Worm (Caenorhabditis elegans) whole organism, late embryonic: Measurements from ENCODE around the gene F13E9.9.

Experiments
- C08G9.2 ChIP-seq: sonication (generic microtip); optimal IDR thresholded peaks from 2 replicates; lab custom pipeline; 2016; ENCODE audit warnings: mild to moderate bottlenecking, missing genetic modification characterization, moderate library complexity, missing compliant biosample characterization
- C38D4.7 ChIP-seq: fragments of 200-800 bp; sonication (Bioruptor generic); optimal IDR thresholded peaks from 2 replicates; lab custom pipeline; 2018; ENCODE audit warnings: mild to moderate bottlenecking, missing genetic modification characterization, moderate library complexity, missing compliant biosample characterization
- K02D7.2 ChIP-seq: sonication (generic microtip); optimal IDR thresholded peaks from 2 replicates; lab custom pipeline; 2017; ENCODE audit warnings: mild to moderate bottlenecking, missing genetic modification characterization, missing compliant biosample characterization
- K09A11.1 ChIP-seq: sonication (generic microtip); optimal IDR thresholded peaks from 2 replicates; lab custom pipeline; 2017; ENCODE audit warnings: antibody characterized with exemption, mild to moderate bottlenecking, missing genetic modification characterization, missing compliant biosample characterization; ENCODE audit not compliant: insufficient read depth
- ama-1 ChIP-seq: fragments of 150-350 bp; optimal IDR thresholded peaks from 2 replicates; lab custom pipeline; 2014
- ceh-18 ChIP-seq: sonication (generic microtip); optimal IDR thresholded peaks from 2 replicates; lab custom pipeline; 2016; ENCODE audit warnings: missing genetic modification characterization, missing compliant biosample characterization
- ceh-19 ChIP-seq: fragments of 200-800 bp; sonication (Bioruptor generic); optimal IDR thresholded peaks from 2 replicates; lab custom pipeline; 2018; ENCODE audit warnings: mild to moderate bottlenecking, missing genetic modification characterization, missing compliant biosample characterization
- ceh-22 ChIP-seq: sonication (generic microtip); optimal IDR thresholded peaks from 2 replicates; lab custom pipeline; 2017; ENCODE audit warnings: missing biosample characterization, missing genetic modification characterization
- ceh-45 ChIP-seq: fragments of 200-800 bp; sonication (Bioruptor generic); IDR thresholded peaks from 2 replicates; pipeline ENCODE4 v1.3.6; 2022; ENCODE audit warnings: missing genetic modification reagents, missing genetic modification characterization, missing compliant biosample characterization
- ceh-6 ChIP-seq: fragments of 200-800 bp; sonication (Bioruptor generic); optimal IDR thresholded peaks from 2 replicates; lab custom pipeline; 2018; ENCODE audit warnings: mild to moderate bottlenecking, missing genetic modification characterization, missing compliant biosample characterization
- che-1 ChIP-seq: sonication (generic microtip); optimal IDR thresholded peaks from 2 replicates; lab custom pipeline; 2016; ENCODE audit warnings: mild to moderate bottlenecking, missing genetic modification characterization, missing compliant biosample characterization
- dmd-4 ChIP-seq: sonication (generic microtip); optimal IDR thresholded peaks from 2 replicates; lab custom pipeline; 2016; ENCODE audit warnings: borderline replicate concordance, missing genetic modification characterization, missing compliant biosample characterization
- elt-4 ChIP-seq: sonication (generic microtip); optimal IDR thresholded peaks from 2 replicates; lab custom pipeline; 2016; ENCODE audit warnings: missing genetic modification characterization, missing compliant biosample characterization
- fkh-6 ChIP-seq: sonication (generic microtip); optimal IDR thresholded peaks from 2 replicates; lab custom pipeline; 2016; ENCODE audit warnings: missing genetic modification characterization, missing compliant biosample characterization
- hlh-13 ChIP-seq: fragments of 200-800 bp; sonication (Bioruptor generic); optimal IDR thresholded peaks from 2 replicates; lab custom pipeline; 2018; ENCODE audit warnings: mild to moderate bottlenecking, missing genetic modification characterization, missing compliant biosample characterization
- hlh-30 ChIP-seq: sonication (generic microtip); optimal IDR thresholded peaks from 2 replicates; lab custom pipeline; 2017; ENCODE audit warnings: antibody characterized with exemption, missing genetic modification characterization, missing compliant biosample characterization; ENCODE audit not compliant: insufficient read depth
- hlh-6 ChIP-seq: sonication (generic microtip); optimal IDR thresholded peaks from 2 replicates; lab custom pipeline; 2016; ENCODE audit warnings: missing genotype, missing genetic modification characterization, missing compliant biosample characterization
- lim-6 ChIP-seq: sonication (generic microtip); optimal IDR thresholded peaks from 2 replicates; lab custom pipeline; 2016; ENCODE audit warnings: missing genetic modification characterization, missing compliant biosample characterization
- lin-11 ChIP-seq: fragments of 200-800 bp; sonication (Bioruptor generic); optimal IDR thresholded peaks from 2 replicates; lab custom pipeline; 2018; ENCODE audit warnings: mild to moderate bottlenecking, missing genetic modification characterization, missing compliant biosample characterization
- madf-2 ChIP-seq: sonication (generic microtip); optimal IDR thresholded peaks from 2 replicates; lab custom pipeline; 2017; ENCODE audit warnings: missing genetic modification characterization, missing compliant biosample characterization
- mec-3 ChIP-seq: sonication (generic microtip); optimal IDR thresholded peaks from 2 replicates; lab custom pipeline; 2016; ENCODE audit warnings: borderline replicate concordance, missing genetic modification characterization, missing compliant biosample characterization
- nhr-11 ChIP-seq: fragments of 150-350 bp; optimal IDR thresholded peaks from 2 replicates; lab custom pipeline; 2014; ENCODE audit warnings: missing biosample characterization, missing genetic modification characterization
- nhr-232 ChIP-seq: sonication (generic microtip); optimal IDR thresholded peaks from 2 replicates; lab custom pipeline; 2016; ENCODE audit warnings: missing genetic modification characterization, missing compliant biosample characterization
- pha-2 ChIP-seq: sonication (generic microtip); optimal IDR thresholded peaks from 2 replicates; lab custom pipeline; 2017; ENCODE audit warnings: mild to moderate bottlenecking, missing genetic modification characterization, missing compliant biosample characterization
- pha-4 ChIP-seq: fragments of 150-350 bp; optimal IDR thresholded peaks from 2 replicates; lab custom pipeline; 2018; ENCODE audit warnings: missing biosample characterization, missing genetic modification reagents, missing genetic modification characterization
- pqm-1 ChIP-seq: sonication (generic microtip); optimal IDR thresholded peaks from 2 replicates; lab custom pipeline; 2016; ENCODE audit warnings: missing genetic modification characterization, missing compliant biosample characterization
- rnt-1 ChIP-seq: sonication (generic microtip); optimal IDR thresholded peaks from 2 replicates; lab custom pipeline; 2016; ENCODE audit warnings: missing genetic modification characterization, missing compliant biosample characterization
- sox-4 ChIP-seq: sonication (generic microtip); optimal IDR thresholded peaks from 2 replicates; lab custom pipeline; 2017; ENCODE audit warnings: mild to moderate bottlenecking, missing genetic modification characterization, inconsistent platforms, missing compliant biosample characterization
- syd-9 ChIP-seq: sonication (generic microtip); optimal IDR thresholded peaks from 2 replicates; lab custom pipeline; 2016; ENCODE audit warnings: mild to moderate bottlenecking, missing genetic modification characterization, moderate library complexity, missing compliant biosample characterization
- tbx-7 ChIP-seq: sonication (generic microtip); optimal IDR thresholded peaks from 2 replicates; lab custom pipeline; 2016; ENCODE audit warnings: missing genotype, missing genetic modification characterization, missing compliant biosample characterization
- ttx-3 ChIP-seq: sonication (generic microtip); optimal IDR thresholded peaks from 2 replicates; lab custom pipeline; 2016; ENCODE audit warnings: missing genetic modification reagents, missing genetic modification characterization, missing compliant biosample characterization
- unc-3 ChIP-seq, 2 experiments: fragments of 200-800 bp in 1 of 2; sonication (Bioruptor generic) in 1 of 2; sonication (generic microtip) in 1 of 2; conservative IDR thresholded peaks in 1 of 2; optimal IDR thresholded peaks in 1 of 2; 2 replicates each; pipeline versions ENCODE4 v1.3.6 to Lab custom; 2016 to 2022; ENCODE audit warnings: missing compliant biosample characterization in 2 of 2, missing genetic modification characterization in 2 of 2, missing genetic modification reagents in 1 of 2
- unc-42 ChIP-seq: sonication (generic microtip); optimal IDR thresholded peaks from 2 replicates; lab custom pipeline; 2016; ENCODE audit warnings: missing genotype, missing genetic modification characterization, missing compliant biosample characterization

F13E9.9 gene

DNA sequence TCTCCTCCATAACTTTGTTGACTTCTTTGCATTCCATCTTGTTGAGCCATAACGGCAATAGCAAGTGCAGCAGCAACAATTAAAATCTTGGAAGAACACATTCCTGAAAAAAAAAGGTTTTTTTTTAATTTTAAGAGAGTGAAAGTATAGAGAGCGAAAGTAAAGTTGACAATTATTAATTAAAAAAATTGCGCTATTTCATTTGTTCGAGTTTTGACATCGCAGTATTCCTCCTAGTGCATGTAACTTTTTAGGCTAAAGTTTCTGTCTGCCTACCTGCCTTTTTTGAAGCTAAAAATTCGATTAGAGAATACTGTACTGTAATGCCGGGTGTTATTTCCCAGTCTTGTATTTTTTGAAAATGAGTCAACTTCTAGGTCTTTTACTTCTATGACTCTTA, 7.0 kb downstream of the F13E9.9 start, which contains the start of gene srlf-12:
srlf-12 (minus strand) TSS at position 101 of the 400 bp plus-strand sequence.
- no peak for TF ChIP-seq ceh-19
- no peak for TF ChIP-seq hlh-30
- no peak for TF ChIP-seq ama-1
- no peak for TF ChIP-seq nhr-232 (tag; lab: Kevin White, UChicago)
- TF ChIP-seq ttx-3 = no peak
- no peak for TF ChIP-seq elt-4
- no peak for TF ChIP-seq sox-4 (tag; lab: Kevin White, UChicago)
- TF ChIP-seq ceh-45 (GFP tag; lab: Robert Waterston, UW) = no peak
- no peak for TF ChIP-seq fkh-6
- TF ChIP-seq pha-4 (tag; lab: Kevin White, UChicago) = no peak
- TF ChIP-seq hlh-6 = no peak
- no peak for TF ChIP-seq mec-3 (tag; lab: Kevin White, UChicago)
- no peak for TF ChIP-seq K09A11.1
- TF ChIP-seq ceh-18 = no peak
- TF ChIP-seq, all 69 proteins: peak for 0

DNA sequence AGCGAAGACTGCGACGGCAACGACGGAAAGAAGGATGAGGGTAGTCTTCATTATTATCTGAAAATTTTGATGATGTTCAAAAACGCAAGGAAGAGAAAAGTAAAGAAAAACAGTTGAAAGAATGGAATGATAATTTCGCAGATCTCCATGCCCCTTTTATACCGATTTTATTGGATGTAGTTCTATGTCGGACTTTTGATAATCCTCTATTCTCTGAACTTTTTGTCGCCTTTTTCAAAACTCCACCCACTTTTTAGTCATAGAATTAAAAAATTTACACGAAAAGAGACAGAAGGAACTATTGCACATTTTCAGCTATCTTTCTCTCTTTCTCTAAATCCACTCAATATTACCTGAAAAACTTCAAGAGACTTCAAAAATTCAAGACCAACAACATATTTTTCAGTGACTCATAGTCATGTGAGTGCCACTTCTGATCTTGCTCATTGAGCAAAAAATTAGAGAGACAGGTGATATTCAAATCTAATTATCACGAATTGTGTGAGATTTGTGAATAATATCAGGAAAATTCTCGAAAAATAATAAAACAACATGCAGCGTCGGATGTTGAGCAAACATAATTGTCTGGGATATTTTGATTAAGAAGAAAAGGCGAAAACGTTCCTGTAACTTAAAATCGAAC, 9.1 kb downstream of the F13E9.9 start, which contains the start of gene F13E9.15:
F13E9.15 (minus strand) TSS at position 51 of the 643 bp plus-strand sequence.
- no peak for TF ChIP-seq ceh-6 (GFP tag; lab: Kevin White, UChicago)
- TF ChIP-seq C38D4.7 (GFP tag; lab: Kevin White, UChicago) = no peak
- TF ChIP-seq lim-6 (tag; lab: Kevin White, UChicago) = no peak
- TF ChIP-seq C08G9.2 (tag; lab: Kevin White, UChicago) = no peak
- TF ChIP-seq rnt-1 (tag; lab: Kevin White, UChicago) = no peak
- no peak for TF ChIP-seq mec-3 (tag; lab: Kevin White, UChicago)
- TF ChIP-seq K02D7.2 (tag; lab: Kevin White, UChicago) = no peak
- TF ChIP-seq hlh-13 (GFP tag; lab: Kevin White, UChicago) = no peak

DNA sequence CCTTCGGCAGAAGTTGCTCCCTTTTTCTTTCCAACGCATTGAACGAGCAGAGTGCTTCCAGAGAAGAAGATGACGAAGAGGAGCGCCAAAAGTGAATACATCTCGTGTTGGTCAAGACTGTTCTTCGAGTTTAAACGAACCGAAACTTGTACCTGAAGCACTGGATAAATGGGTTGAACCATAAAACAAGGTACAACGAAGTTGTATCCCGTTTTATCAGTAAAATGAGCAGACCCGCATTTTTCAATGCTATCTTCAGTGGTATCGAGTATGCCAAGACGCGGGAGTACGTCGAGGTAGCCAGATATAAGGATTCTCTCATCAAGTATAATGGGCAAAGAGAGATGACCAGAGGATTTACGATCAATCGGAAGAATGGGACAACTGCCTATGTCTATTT, 11.7 kb downstream of the F13E9.9 start, which contains the start of gene F13E9.16:
F13E9.16 (minus strand) TSS at position 101 of the 400 bp plus-strand sequence.
- no peak for TF ChIP-seq pha-2
- no peak for TF ChIP-seq che-1 (tag; lab: Kevin White, UChicago)
- TF ChIP-seq tbx-7 (tag; lab: Kevin White, UChicago) = no peak
- no peak for TF ChIP-seq dmd-4 (tag; lab: Kevin White, UChicago)
- TF ChIP-seq hlh-13 (GFP tag; lab: Kevin White, UChicago) = no peak
- no peak for TF ChIP-seq madf-2 (tag; lab: Kevin White, UChicago)
- TF ChIP-seq unc-3 (GFP tag; conservative IDR thresholded peaks at IDR 0.05; lab: Robert Waterston, UW) = no peak
- no peak for TF ChIP-seq unc-3 (tag; optimal IDR thresholded peaks at IDR 0.05; lab: Kevin White, UChicago)
- TF ChIP-seq pqm-1 (tag; lab: Kevin White, UChicago) = no peak
- TF ChIP-seq ceh-45 (GFP tag; lab: Robert Waterston, UW) = no peak
- TF ChIP-seq lim-6 (tag; lab: Kevin White, UChicago) = no peak
- TF ChIP-seq rnt-1 (tag; lab: Kevin White, UChicago) = no peak
- no peak for TF ChIP-seq fkh-6
- TF ChIP-seq unc-42 = no peak

- TF ChIP-seq syd-9 (no peak), C38D4.7 (GFP tag; lab: Kevin White, UChicago) (no peak), nhr-232 (tag; lab: Kevin White, UChicago) (no peak), nhr-11 (no peak), ttx-3 (no peak), lin-11 (tag; lab: Kevin White, UChicago) (no peak), hlh-6 (no peak), ceh-22 (tag; lab: Kevin White, UChicago) (no peak)
These were observed 13.1 kb downstream of the F13E9.9 start, which contains the start of gene srlf-11 for ce11 chrIV:10885915-10886314. Gene srlf-11 (minus strand): TSS chrIV:10886015.
